Worm (Caenorhabditis elegans): Measurements from ENCODE around the gene AH10.2.
A peak's percentile ranks its signal among the peaks of the same experiment; 100 is the strongest.

AH10.2 gene

DNA sequence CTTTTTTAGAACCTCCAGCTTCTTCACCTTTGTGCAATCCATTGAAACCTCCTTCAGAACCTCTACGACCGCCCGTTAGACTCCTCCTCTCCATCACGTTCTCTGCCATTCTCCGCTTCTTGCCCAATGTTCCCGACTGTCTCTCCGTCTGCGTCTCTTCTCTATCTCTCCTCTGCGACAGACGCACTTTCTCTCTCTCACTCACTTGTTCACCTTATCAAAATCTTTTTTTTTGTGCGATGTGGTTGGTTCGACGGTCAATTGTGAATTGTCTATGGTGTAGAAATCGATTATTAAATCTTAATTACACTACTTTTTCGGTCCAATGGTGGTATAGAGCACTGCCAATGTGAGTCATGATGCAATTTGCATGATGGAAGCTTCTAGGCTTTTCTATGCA, 36.9 kb downstream of the AH10.2 start, which contains the start of gene atfs-1 (continued):
- no peak for TF ChIP-seq zfh-2 (GFP tag; conservative IDR thresholded peaks at IDR 0.05)
- TF ChIP-seq aptf-3 (GFP tag; IDR thresholded peaks at IDR 0.05) = no peak
- peak; percentile 41; the same call in 1 of the 2 replicates for TF ChIP-seq egrh-3 (GFP tag; IDR thresholded peaks at IDR 0.05)
- TF ChIP-seq ztf-26 (tag; optimal IDR thresholded peaks at IDR 0.05) = peak; percentile 3
- 0 out of 2 replicates have a peak, but pooled peaks have one; percentile 35 for TF ChIP-seq egl-44 (GFP tag; IDR thresholded peaks at IDR 0.05)
- TF ChIP-seq hmg-1.2 (GFP tag; IDR thresholded peaks at IDR 0.05) = peak; percentile 88
- peak; percentile 41 for TF ChIP-seq mcd-1 (GFP tag; IDR thresholded peaks at IDR 0.05)
- peak; percentile 71; the same call in 1 of the 2 replicates for TF ChIP-seq ekl-4 (GFP tag; IDR thresholded peaks at IDR 0.05)
- TF ChIP-seq attf-5 (GFP tag; optimal IDR thresholded peaks at IDR 0.05) = peak; percentile 68
- peak; percentile 28 for TF ChIP-seq chd-7 (tag; optimal IDR thresholded peaks at IDR 0.05)
- TF ChIP-seq ama-1 (optimal IDR thresholded peaks at IDR 0.05) = peak; percentile 81
- TF ChIP-seq ama-1 (GFP tag; optimal IDR thresholded peaks at IDR 0.05) = no peak
- peak; percentile 97 for TF ChIP-seq nhr-80 (tag; optimal IDR thresholded peaks at IDR 0.05)
- TF ChIP-seq lag-1 (GFP tag; IDR thresholded peaks at IDR 0.05) = no peak
- no peak for TF ChIP-seq F39B2.1 (GFP tag; IDR thresholded peaks at IDR 0.05)
- TF ChIP-seq nfya-2 (GFP tag; IDR thresholded peaks at IDR 0.05) = no peak
- TF ChIP-seq lin-35 (GFP tag; optimal IDR thresholded peaks at IDR 0.05) = peak in 1 of 3 experiments; percentile 1
- no peak for TF ChIP-seq nhr-27 (tag; optimal IDR thresholded peaks at IDR 0.05)
- no peak for TF ChIP-seq madf-3 (GFP tag; IDR thresholded peaks at IDR 0.05)
- no peak for TF ChIP-seq ztf-22 (GFP tag; optimal IDR thresholded peaks at IDR 0.05)
- peak; percentile 42 for TF ChIP-seq ceh-27 (GFP tag; optimal IDR thresholded peaks at IDR 0.05)
- peak; percentile 31 for TF ChIP-seq ZK185.1 (tag; optimal IDR thresholded peaks at IDR 0.05; ENCODE audit: poor library complexity, severe bottlenecking)
- TF ChIP-seq B0019.2 (GFP tag; conservative IDR thresholded peaks at IDR 0.05) = no peak
- no peak for TF ChIP-seq ceh-79 (tag; optimal IDR thresholded peaks at IDR 0.05)
- no peak for TF ChIP-seq unc-130 (GFP tag; optimal IDR thresholded peaks at IDR 0.05)
- no peak for TF ChIP-seq F55B11.4 (tag; optimal IDR thresholded peaks at IDR 0.05; ENCODE audit: borderline replicate concordance, insufficient read depth)
- TF ChIP-seq lir-1 (GFP tag; conservative IDR thresholded peaks at IDR 0.05) = no peak
- TF ChIP-seq bed-1 (GFP tag; IDR thresholded peaks at IDR 0.05) = no peak

DNA sequence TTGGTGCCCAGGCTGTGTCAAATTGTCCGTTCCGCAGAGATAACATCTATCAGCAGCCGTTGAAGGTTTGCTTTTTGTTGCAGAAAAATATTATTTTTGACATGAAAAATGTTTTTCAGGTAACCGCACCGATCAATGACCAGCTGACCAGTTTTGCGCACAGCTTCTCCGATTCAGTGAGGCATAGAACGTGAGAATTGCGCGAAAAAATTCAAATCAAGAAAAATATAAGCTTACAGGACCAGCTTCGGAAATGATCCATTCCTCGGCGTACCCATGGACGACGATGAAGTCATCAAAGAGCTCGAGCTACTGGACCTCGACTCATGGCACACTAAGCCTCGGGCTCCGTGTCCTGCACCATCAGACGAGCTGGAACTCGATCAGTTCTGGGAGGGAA, 37.9 kb downstream of the AH10.2 start:
- TF ChIP-seq zfh-2 (GFP tag; conservative IDR thresholded peaks at IDR 0.05) (peak; percentile 57), D2030.7 (GFP tag; IDR thresholded peaks at IDR 0.05) (no peak), ama-1 (optimal IDR thresholded peaks at IDR 0.05) (peak; percentile 4), ama-1 (GFP tag; optimal IDR thresholded peaks at IDR 0.05) (no peak), dox-1 (GFP tag; IDR thresholded peaks at IDR 0.05) (0 out of 2 replicates have a peak, but pooled peaks have one; percentile 20), B0336.3 (GFP tag; IDR thresholded peaks at IDR 0.05) (peak; percentile 23; the same call in 1 of the 2 replicates)

DNA sequence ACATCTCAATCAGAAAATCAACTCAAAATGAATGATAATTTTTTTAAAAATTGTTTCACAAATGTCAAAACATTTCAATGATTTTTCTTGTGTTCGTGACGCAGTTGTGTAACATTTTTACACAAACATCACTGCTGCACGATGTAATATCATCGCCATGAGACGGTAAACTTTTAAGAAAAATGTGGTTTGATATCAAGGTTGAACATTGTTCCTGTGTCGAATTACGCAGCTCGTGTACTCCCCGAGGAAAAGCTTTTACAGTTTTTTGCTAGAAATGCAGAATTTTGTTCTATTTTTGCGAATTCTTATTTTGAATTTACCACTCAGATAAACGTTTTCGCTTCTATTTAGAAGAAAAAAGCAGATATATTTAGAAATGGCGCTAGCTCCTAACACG, 41.1 kb downstream of the AH10.2 start:
- TF ChIP-seq mcd-1 (GFP tag; IDR thresholded peaks at IDR 0.05) (0 out of 2 replicates have a peak, but pooled peaks have one; percentile 10), egl-18 (GFP tag; IDR thresholded peaks at IDR 0.05) (no peak), ekl-4 (GFP tag; IDR thresholded peaks at IDR 0.05) (peak; percentile 35; the same call in 1 of the 2 replicates), pha-4 (tag; optimal IDR thresholded peaks at IDR 0.05) (no peak), F22D6.2 (tag; optimal IDR thresholded peaks at IDR 0.05) (no peak), Y56A3A.18 (GFP tag; IDR thresholded peaks at IDR 0.05) (peak; percentile 39; the same call in 1 of the 2 replicates), Y95B8A.8 (GFP tag; IDR thresholded peaks at IDR 0.05) (no peak), nfyb-1 (GFP tag; IDR thresholded peaks at IDR 0.05) (peak; percentile 83; the same call in 1 of the 2 replicates), somi-1 (GFP tag; optimal IDR thresholded peaks at IDR 0.05) (no peak), lin-26 (GFP tag; IDR thresholded peaks at IDR 0.05) (peak; percentile 9; the same call in 1 of the 2 replicates), lin-40 (tag; optimal IDR thresholded peaks at IDR 0.05) (peak; percentile 31), attf-5 (GFP tag; optimal IDR thresholded peaks at IDR 0.05) (peak; percentile 39), nhr-179 (tag; optimal IDR thresholded peaks at IDR 0.05) (no peak), B0336.3 (GFP tag; IDR thresholded peaks at IDR 0.05) (peak; percentile 34; the same call in 1 of the 2 replicates), nhr-80 (tag; optimal IDR thresholded peaks at IDR 0.05) (peak; percentile 33), zim-3 (tag; optimal IDR thresholded peaks at IDR 0.05) (peak; percentile 19), lsl-1 (GFP tag; optimal IDR thresholded peaks at IDR 0.05) (no peak), tbp1 (GFP tag; optimal IDR thresholded peaks at IDR 0.05) (peak; percentile 42), Y53G8AR.9 (GFP tag; conservative IDR thresholded peaks at IDR 0.05) (peak; percentile 60; the same call in 1 of the 2 replicates), F37B4.10 (GFP tag; IDR thresholded peaks at IDR 0.05) (no peak)
